Fruit fly (Drosophila melanogaster) whole organism, adult: ENCODE measurements around the gene RhoGEF3.

ENCODE experiments used
- CG7101 ChIP-seq: fragments of 200-800 bp; sonication (Bioruptor generic); optimal IDR thresholded peaks from 2 replicates; lab custom pipeline; 2018; ENCODE audit warnings: missing biosample characterization, mild to moderate bottlenecking, missing genetic modification characterization, moderate library complexity
- cic ChIP-seq: fragments of 200-800 bp; sonication (Bioruptor generic); optimal IDR thresholded peaks from 2 replicates; lab custom pipeline; 2017; ENCODE audit warnings: missing biosample characterization, mild to moderate bottlenecking, missing genetic modification characterization, moderate library complexity
- kay ChIP-seq: fragments of 200-800 bp; sonication (Bioruptor generic); peaks from one replicate; lab custom pipeline; 2016; ENCODE audit warnings: missing biosample characterization, missing genetic modification characterization, borderline replicate concordance
- toe ChIP-seq: fragments of 200-800 bp; sonication (Bioruptor generic); optimal IDR thresholded peaks from 2 replicates; lab custom pipeline; 2016; ENCODE audit warnings: missing biosample characterization, missing genetic modification characterization

dm6 chr3L:246644-247199 is 30.5 kb upstream of the RhoGEF3 start:
- peak; percentile 63 for TF ChIP-seq CG7101 (tag; lab: Kevin White, UChicago)
- no peak for TF ChIP-seq toe (GFP tag; lab: Kevin White, UChicago)
- peak; percentile 22 for TF ChIP-seq cic (GFP tag; lab: Kevin White, UChicago)
- TF ChIP-seq kay (GFP tag; lab: Kevin White, UChicago), result no peak
